Fruit fly (Drosophila melanogaster) whole organism, prepupa: ENCODE data around the gene Hsp26.

Experiments
- Blimp-1 ChIP-seq: fragments of 200-800 bp; sonication (Bioruptor generic); optimal IDR thresholded peaks from 3 replicates; lab custom pipeline; 2017; ENCODE audit warnings: missing biosample characterization, missing genetic modification characterization, mild to moderate bottlenecking, moderate library complexity, missing genetic modification reagents
- CG10669 ChIP-seq: fragments of 200-800 bp; sonication (Bioruptor generic); optimal IDR thresholded peaks from 3 replicates; lab custom pipeline; 2018; ENCODE audit warnings: missing biosample characterization, mild to moderate bottlenecking, missing genetic modification characterization, moderate library complexity
- CG11294 ChIP-seq: fragments of 200-800 bp; sonication (Bioruptor generic); IDR thresholded peaks from 2 replicates; pipeline ENCODE4 v1.3.6; 2022; ENCODE audit warnings: missing biosample characterization, missing genetic modification characterization
- CG11762 ChIP-seq: fragments of 200-800 bp; sonication (Bioruptor generic); optimal IDR thresholded peaks from 3 replicates; lab custom pipeline; 2016; ENCODE audit warnings: missing biosample characterization, missing genetic modification characterization; ENCODE audit not compliant: insufficient read depth
- CG11902 ChIP-seq: fragments of 200-800 bp; sonication (Bioruptor generic); optimal IDR thresholded peaks from 3 replicates; lab custom pipeline; 2016; ENCODE audit warnings: missing biosample characterization, missing genetic modification characterization
- CG1621 ChIP-seq: fragments of 200-800 bp; sonication (Bioruptor generic); optimal IDR thresholded peaks from 3 replicates; lab custom pipeline; 2018; ENCODE audit warnings: missing biosample characterization, mild to moderate bottlenecking, missing genetic modification characterization
- CG16779 ChIP-seq: fragments of 200-800 bp; sonication (Bioruptor generic); optimal IDR thresholded peaks from 3 replicates; lab custom pipeline; 2017; ENCODE audit warnings: missing biosample characterization, mild to moderate bottlenecking, missing genetic modification characterization
- CG3032 ChIP-seq: fragments of 200-800 bp; optimal IDR thresholded peaks from 2 replicates; lab custom pipeline; 2019; ENCODE audit warnings: missing biosample characterization, mild to moderate bottlenecking, missing genetic modification characterization, moderate library complexity
- CG31627 ChIP-seq: fragments of 200-800 bp; sonication (Bioruptor generic); optimal IDR thresholded peaks from 3 replicates; lab custom pipeline; 2016; ENCODE audit warnings: missing biosample characterization, missing genetic modification characterization
- CG32006 ChIP-seq: fragments of 200-800 bp; sonication (Bioruptor generic); optimal IDR thresholded peaks from 3 replicates; lab custom pipeline; 2017; ENCODE audit warnings: missing biosample characterization, mild to moderate bottlenecking, missing genetic modification characterization
- CG34406 ChIP-seq: fragments of 200-800 bp; sonication (Bioruptor generic); optimal IDR thresholded peaks from 3 replicates; lab custom pipeline; 2016; ENCODE audit warnings: missing biosample characterization, missing genetic modification characterization
- CG3919 ChIP-seq: fragments of 200-800 bp; sonication (Bioruptor generic); optimal IDR thresholded peaks from 3 replicates; lab custom pipeline; 2016; ENCODE audit warnings: missing biosample characterization, missing genetic modification characterization
- CG4318 ChIP-seq: fragments of 200-800 bp; sonication (Bioruptor generic); optimal IDR thresholded peaks from 3 replicates; lab custom pipeline; 2017; ENCODE audit warnings: missing biosample characterization, mild to moderate bottlenecking, missing genetic modification characterization
- CG6276 ChIP-seq: fragments of 200-800 bp; sonication (Bioruptor generic); optimal IDR thresholded peaks from 2 replicates; lab custom pipeline; 2017; ENCODE audit warnings: missing biosample characterization, mild to moderate bottlenecking, missing genetic modification characterization
- CG6808 ChIP-seq: fragments of 200-800 bp; sonication (Bioruptor generic); optimal IDR thresholded peaks from 3 replicates; lab custom pipeline; 2017; ENCODE audit warnings: missing biosample characterization, missing genetic modification characterization, mild to moderate bottlenecking, moderate library complexity, missing genetic modification reagents
- CG6854 ChIP-seq: fragments of 200-800 bp; sonication (Bioruptor generic); optimal IDR thresholded peaks from 2 replicates; lab custom pipeline; 2017; ENCODE audit warnings: missing biosample characterization, mild to moderate bottlenecking, missing genetic modification characterization
- CG7368 ChIP-seq: fragments of 200-800 bp; sonication (Bioruptor generic); optimal IDR thresholded peaks from 3 replicates; lab custom pipeline; 2016; ENCODE audit warnings: missing biosample characterization, missing genetic modification characterization
- CG8119 ChIP-seq: fragments of 200-800 bp; sonication (Bioruptor generic); IDR thresholded peaks from 3 replicates; pipeline ENCODE4 v1.3.6; 2022; ENCODE audit warnings: missing biosample characterization, missing genetic modification characterization
- CG8319 ChIP-seq: fragments of 200-800 bp; sonication (Bioruptor generic); optimal IDR thresholded peaks from 3 replicates; lab custom pipeline; 2016; ENCODE audit warnings: missing biosample characterization, missing genetic modification characterization
- CG8632 ChIP-seq: fragments of 200-800 bp; sonication (Bioruptor generic); optimal IDR thresholded peaks from 3 replicates; lab custom pipeline; 2016; ENCODE audit warnings: missing biosample characterization, missing genetic modification characterization
- CG9139 ChIP-seq: fragments of 200-800 bp; sonication (Bioruptor generic); optimal IDR thresholded peaks from 3 replicates; lab custom pipeline; 2017; ENCODE audit warnings: missing biosample characterization, mild to moderate bottlenecking, missing genetic modification characterization
- Eip75B ChIP-seq: fragments of 200-800 bp; sonication (Bioruptor generic); optimal IDR thresholded peaks from 3 replicates; lab custom pipeline; 2016; ENCODE audit warnings: missing biosample characterization, missing genetic modification characterization
- Eip78C ChIP-seq: fragments of 200-800 bp; sonication (Bioruptor generic); peaks from one replicate; lab custom pipeline; 2016; ENCODE audit warnings: missing biosample characterization, missing genetic modification characterization
- Ets21C ChIP-seq: fragments of 200-800 bp; sonication (Bioruptor generic); optimal IDR thresholded peaks from 3 replicates; lab custom pipeline; 2016; ENCODE audit warnings: missing biosample characterization, missing genetic modification characterization
- Ets96B ChIP-seq: fragments of 200-800 bp; optimal IDR thresholded peaks from 2 replicates; lab custom pipeline; 2019; ENCODE audit warnings: missing biosample characterization, mild to moderate bottlenecking, missing genetic modification characterization, moderate library complexity
- Gug ChIP-seq: fragments of 200-800 bp; sonication (Bioruptor generic); IDR thresholded peaks from 2 replicates; pipeline ENCODE4 v1.3.6; 2022; ENCODE audit warnings: missing biosample characterization, missing genetic modification characterization
- Hr38 ChIP-seq: sonication (Bioruptor generic); optimal IDR thresholded peaks from 2 replicates; lab custom pipeline; 2016; ENCODE audit warnings: missing biosample characterization, missing genetic modification characterization
- Hr4 ChIP-seq: fragments of 200-800 bp; sonication (Bioruptor generic); optimal IDR thresholded peaks from 3 replicates; lab custom pipeline; 2016; ENCODE audit warnings: missing biosample characterization, missing genetic modification characterization
- Lpt ChIP-seq: fragments of 200-800 bp; sonication (Bioruptor generic); optimal IDR thresholded peaks from 3 replicates; lab custom pipeline; 2016; ENCODE audit warnings: missing biosample characterization, missing genetic modification characterization
- Met ChIP-seq: fragments of 200-800 bp; sonication (Bioruptor generic); optimal IDR thresholded peaks from 3 replicates; lab custom pipeline; 2016; ENCODE audit warnings: missing biosample characterization, missing genetic modification characterization
- OdsH ChIP-seq: fragments of 200-800 bp; sonication (Bioruptor generic); optimal IDR thresholded peaks from 3 replicates; lab custom pipeline; 2016; ENCODE audit warnings: missing biosample characterization, missing genetic modification characterization
- Smox ChIP-seq: fragments of 200-800 bp; sonication (Bioruptor generic); optimal IDR thresholded peaks from 3 replicates; lab custom pipeline; 2016; ENCODE audit warnings: missing biosample characterization, missing genetic modification characterization
- Sox14 ChIP-seq: fragments of 200-800 bp; sonication (Bioruptor generic); optimal IDR thresholded peaks from 3 replicates; lab custom pipeline; 2016; ENCODE audit warnings: missing biosample characterization, missing genetic modification characterization
- achi ChIP-seq: fragments of 200-800 bp; sonication (Bioruptor generic); optimal IDR thresholded peaks from 3 replicates; lab custom pipeline; 2016; ENCODE audit warnings: missing biosample characterization, missing genetic modification characterization
- acj6 ChIP-seq: fragments of 200-800 bp; sonication (Bioruptor generic); optimal IDR thresholded peaks from 3 replicates; lab custom pipeline; 2016; ENCODE audit warnings: missing biosample characterization, missing genetic modification characterization
- cyc ChIP-seq: fragments of 200-800 bp; sonication (Bioruptor generic); optimal IDR thresholded peaks from 3 replicates; lab custom pipeline; 2016; ENCODE audit warnings: missing biosample characterization, missing genetic modification characterization
- dac ChIP-seq: fragments of 200-800 bp; sonication (Bioruptor generic); optimal IDR thresholded peaks from 2 replicates; lab custom pipeline; 2017; ENCODE audit warnings: missing biosample characterization, mild to moderate bottlenecking, missing genetic modification characterization
- dsx ChIP-seq: fragments of 200-800 bp; optimal IDR thresholded peaks from 3 replicates; lab custom pipeline; 2019; ENCODE audit warnings: missing biosample characterization, mild to moderate bottlenecking, missing genetic modification characterization, moderate library complexity; ENCODE audit not compliant: poor library complexity, severe bottlenecking
- eg ChIP-seq: fragments of 200-800 bp; sonication (Bioruptor generic); IDR thresholded peaks from 3 replicates; pipeline ENCODE4 v1.3.6; 2022; ENCODE audit warnings: missing biosample characterization, missing genetic modification characterization
- fd59A ChIP-seq: fragments of 200-800 bp; sonication (Bioruptor generic); optimal IDR thresholded peaks from 2 replicates; lab custom pipeline; 2017; ENCODE audit warnings: missing biosample characterization, mild to moderate bottlenecking, missing genetic modification characterization, missing genetic modification reagents
- fd85E ChIP-seq: fragments of 200-800 bp; sonication (Bioruptor generic); optimal IDR thresholded peaks from 3 replicates; lab custom pipeline; 2016; ENCODE audit warnings: missing biosample characterization, missing genetic modification characterization
- fkh ChIP-seq: fragments of 200-800 bp; sonication (Bioruptor generic); optimal IDR thresholded peaks from 3 replicates; lab custom pipeline; 2017; ENCODE audit warnings: missing biosample characterization, mild to moderate bottlenecking, missing genetic modification characterization, moderate library complexity
- lz ChIP-seq: fragments of 200-800 bp; sonication (Bioruptor generic); optimal IDR thresholded peaks from 3 replicates; lab custom pipeline; 2016; ENCODE audit warnings: missing biosample characterization, missing genetic modification characterization
- net ChIP-seq: fragments of 200-800 bp; sonication (Bioruptor generic); optimal IDR thresholded peaks from 3 replicates; lab custom pipeline; 2016; ENCODE audit warnings: missing biosample characterization, missing genetic modification characterization
- salr ChIP-seq, 2 experiments: fragments of 200-800 bp; sonication (Bioruptor generic); optimal IDR thresholded peaks; 3 replicates each; lab custom pipeline; 2016 to 2018; ENCODE audit warnings: missing biosample characterization in 2 of 2, missing genetic modification characterization in 2 of 2, mild to moderate bottlenecking in 1 of 2
- spab ChIP-seq: fragments of 200-800 bp; sonication (Bioruptor generic); optimal IDR thresholded peaks from 2 replicates; lab custom pipeline; 2017; ENCODE audit warnings: missing biosample characterization, mild to moderate bottlenecking, missing genetic modification characterization, missing genetic modification reagents
- ss ChIP-seq, 2 experiments: fragments of 200-800 bp; sonication (Bioruptor generic); optimal IDR thresholded peaks; 2 replicates in 1 of 2; 3 replicates in 1 of 2; lab custom pipeline; 2017 to 2018; ENCODE audit warnings: mild to moderate bottlenecking in 2 of 2, missing biosample characterization in 2 of 2, missing genetic modification characterization in 2 of 2, moderate library complexity in 1 of 2
- svp ChIP-seq: fragments of 200-800 bp; sonication (Bioruptor generic); peaks from one replicate; lab custom pipeline; 2016; ENCODE audit warnings: missing biosample characterization, missing genetic modification characterization
- topi ChIP-seq: fragments of 200-800 bp; sonication (Bioruptor generic); optimal IDR thresholded peaks from 3 replicates; lab custom pipeline; 2016; ENCODE audit warnings: missing biosample characterization, missing genetic modification characterization
- vri ChIP-seq: fragments of 200-800 bp; sonication (Bioruptor generic); optimal IDR thresholded peaks from 3 replicates; lab custom pipeline; 2016; ENCODE audit warnings: missing biosample characterization, mild to moderate bottlenecking, missing genetic modification characterization

The Hsp26 gene

dm6 chr3L:9377198-9378035 is at the start of gene Hsp26:
Hsp26 (minus strand) TSS chr3L:9377427.
- TF ChIP-seq Sox14 (GFP tag; lab: Kevin White, UChicago), result peak; percentile 95
- peak; percentile 94 for TF ChIP-seq Met (GFP tag; lab: Kevin White, UChicago)
- peak; percentile 82 for TF ChIP-seq dsx (GFP tag; lab: Kevin White, UChicago)
- TF ChIP-seq Eip75B (GFP tag; lab: Kevin White, UChicago), result peak; percentile 97
- TF ChIP-seq fd85E (GFP tag; lab: Kevin White, UChicago), result peak; percentile 88
- peak; percentile 71 for TF ChIP-seq fd59A (GFP tag; lab: Kevin White, UChicago)
- peak; percentile 87 for TF ChIP-seq Ets21C (GFP tag; lab: Kevin White, UChicago)
- peak; percentile 96 for TF ChIP-seq OdsH (GFP tag; lab: Kevin White, UChicago)
- peak; percentile 84 for TF ChIP-seq CG7368 (GFP tag; lab: Kevin White, UChicago)
- peak; percentile 96 for TF ChIP-seq Hr4 (GFP tag; lab: Kevin White, UChicago)
- TF ChIP-seq net (GFP tag; lab: Kevin White, UChicago), result peak; percentile 96
- TF ChIP-seq CG8632, result peak; percentile 95
- TF ChIP-seq achi (GFP tag; lab: Kevin White, UChicago), result peak; percentile 93
- TF ChIP-seq lz (GFP tag; lab: Kevin White, UChicago), result peak; percentile 94
- TF ChIP-seq CG11902 (GFP tag; lab: Kevin White, UChicago), result peak; percentile 68
- TF ChIP-seq CG16779 (tag; lab: Kevin White, UChicago), result peak; percentile 87
- TF ChIP-seq vri (GFP tag; lab: Kevin White, UChicago), result peak; percentile 94
- TF ChIP-seq CG11762 (GFP tag; lab: Kevin White, UChicago), result peak; percentile 83
- peak; percentile 74 to 90 for TF ChIP-seq salr (GFP tag; optimal IDR thresholded peaks at IDR 0.05; lab: Kevin White, UChicago)
- peak; percentile 57 for TF ChIP-seq CG9139 (GFP tag; lab: Kevin White, UChicago)
- peak; percentile 55 for TF ChIP-seq dac (GFP tag; lab: Kevin White, UChicago)
- TF ChIP-seq eg (GFP tag; lab: Robert Waterston, UW), result peak; percentile 95
- peak; percentile 85 for TF ChIP-seq Gug (GFP tag; lab: Robert Waterston, UW)
- TF ChIP-seq Lpt (GFP tag; lab: Kevin White, UChicago), result peak; percentile 91
- TF ChIP-seq CG6854, result peak; percentile 80
- TF ChIP-seq fkh (GFP tag; lab: Kevin White, UChicago), result peak; percentile 31
- TF ChIP-seq CG6276 (GFP tag; lab: Kevin White, UChicago), result peak; percentile 83
- TF ChIP-seq CG32006 (GFP tag; lab: Kevin White, UChicago), result peak; percentile 93
- peak; percentile 80 for TF ChIP-seq CG10669 (GFP tag; lab: Kevin White, UChicago)
- peak; percentile 92 for TF ChIP-seq CG34406 (GFP tag; lab: Kevin White, UChicago)
- TF ChIP-seq CG6808 (GFP tag; lab: Kevin White, UChicago), result peak; percentile 89
- TF ChIP-seq CG31627 (GFP tag; lab: Kevin White, UChicago), result peak; percentile 90
- TF ChIP-seq spab (GFP tag; lab: Kevin White, UChicago), result peak; percentile 79
- no peak for TF ChIP-seq Hr38 (GFP tag; lab: Kevin White, UChicago)
- peak; percentile 91 for TF ChIP-seq Ets96B
- peak; percentile 94 for TF ChIP-seq topi (GFP tag; lab: Kevin White, UChicago)
- peak; percentile 87 for TF ChIP-seq CG11294 (GFP tag; lab: Robert Waterston, UW)
- TF ChIP-seq Smox (GFP tag; lab: Kevin White, UChicago), result peak; percentile 94
- TF ChIP-seq svp, result peak; percentile 97
- peak; percentile 89 for TF ChIP-seq cyc (GFP tag; lab: Kevin White, UChicago)
- TF ChIP-seq Eip78C (GFP tag; lab: Kevin White, UChicago), result peak; percentile 98
- TF ChIP-seq ss (GFP tag; optimal IDR thresholded peaks at IDR 0.05; lab: Kevin White, UChicago), result peak; percentile 60 to 83
- peak; percentile 75 for TF ChIP-seq CG3032 (tag; lab: Kevin White, UChicago)
- TF ChIP-seq acj6 (GFP tag; lab: Kevin White, UChicago), result peak; percentile 95
- peak; percentile 94 for TF ChIP-seq CG3919 (GFP tag; lab: Kevin White, UChicago)
- TF ChIP-seq CG8319, result peak; percentile 78
- TF ChIP-seq CG4318, result peak; percentile 79
- TF ChIP-seq CG8119 (GFP tag; lab: Robert Waterston, UW), result peak; percentile 94
- TF ChIP-seq Blimp-1, result peak; percentile 51
- peak; percentile 72 for TF ChIP-seq CG1621 (tag; lab: Kevin White, UChicago)
